Worm (Caenorhabditis elegans) whole organism, L1 larva: ENCODE measurements around the gene rcq-5.

Experiments used
- ces-1 ChIP-seq: fragments of 150-350 bp; optimal IDR thresholded peaks from 2 replicates; lab custom pipeline; 2014; ENCODE audit warnings: missing biosample characterization, missing genetic modification reagents, missing genetic modification characterization
- egl-27 ChIP-seq, 2 experiments: fragments of 150-350 bp in 1 of 2; sonication (generic microtip); optimal IDR thresholded peaks; 3 replicates each; lab custom pipeline; 2017 to 2018; ENCODE audit warnings: missing biosample characterization in 2 of 2, missing genetic modification characterization in 2 of 2, missing genetic modification reagents in 2 of 2
- lin-13 ChIP-seq: fragments of 150-350 bp; optimal IDR thresholded peaks from 2 replicates; lab custom pipeline; 2014; ENCODE audit warnings: missing biosample characterization, missing genetic modification reagents, missing genetic modification characterization
- lin-15B ChIP-seq: fragments of 150-350 bp; sonication (generic microtip); optimal IDR thresholded peaks from 3 replicates; lab custom pipeline; 2014; ENCODE audit warnings: missing biosample characterization, missing genetic modification characterization
- lir-3 ChIP-seq: sonication (generic microtip); optimal IDR thresholded peaks from 2 replicates; lab custom pipeline; 2016; ENCODE audit warnings: mild to moderate bottlenecking, missing genetic modification characterization, moderate library complexity, missing compliant biosample characterization; ENCODE audit not compliant: poor library complexity
- mdl-1 ChIP-seq, 2 experiments: fragments of 150-350 bp; optimal IDR thresholded peaks; 2 replicates each; lab custom pipeline; 2014 to 2017; ENCODE audit warnings: missing biosample characterization in 2 of 2, missing genetic modification characterization in 2 of 2, inconsistent platforms in 1 of 2
- nhr-47 ChIP-seq: sonication (generic microtip); optimal IDR thresholded peaks from 2 replicates; lab custom pipeline; 2016; ENCODE audit warnings: mild to moderate bottlenecking, missing genetic modification characterization, moderate library complexity, missing compliant biosample characterization
- pag-3 ChIP-seq: sonication (generic microtip); optimal IDR thresholded peaks from 2 replicates; lab custom pipeline; 2017; ENCODE audit warnings: missing genetic modification characterization, mild to moderate bottlenecking, missing compliant biosample characterization, antibody characterized with exemption, borderline replicate concordance; ENCODE audit not compliant: insufficient read depth
- vab-15 ChIP-seq: sonication (generic microtip); optimal IDR thresholded peaks from 2 replicates; lab custom pipeline; 2017; ENCODE audit warnings: missing genotype, mild to moderate bottlenecking, missing genetic modification characterization, missing compliant biosample characterization
- xbp-1 ChIP-seq: sonication (generic microtip); optimal IDR thresholded peaks from 2 replicates; lab custom pipeline; 2016; ENCODE audit warnings: missing genetic modification characterization, missing compliant biosample characterization

DNA sequence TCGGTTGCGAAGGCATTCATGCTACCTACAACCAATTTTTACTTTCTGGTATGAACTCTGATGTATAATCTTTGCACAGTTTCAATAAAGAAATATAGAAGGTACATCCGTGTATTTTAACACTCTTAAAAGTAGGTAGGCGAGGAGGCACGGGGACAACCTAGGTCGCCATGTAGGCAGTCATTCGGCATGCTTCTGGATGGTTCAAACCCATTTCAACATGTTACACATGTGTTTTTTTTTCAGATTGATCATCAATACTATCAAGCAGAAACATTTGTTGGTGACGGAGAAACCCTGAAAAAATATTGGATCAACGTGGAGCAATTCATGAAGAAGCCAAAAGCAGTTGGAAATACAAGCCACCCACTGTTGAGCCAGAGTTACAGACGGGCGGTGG, 50.8 kb downstream of the rcq-5 start:
- no peak for TF ChIP-seq pag-3 (tag; lab: Kevin White, UChicago)
- no peak for TF ChIP-seq lin-15B (tag; lab: Kevin White, UChicago)
- no peak for TF ChIP-seq egl-27 (tag; optimal IDR thresholded peaks at IDR 0.05; lab: Kevin White, UChicago)
- no peak for TF ChIP-seq xbp-1 (tag; lab: Kevin White, UChicago)
- TF ChIP-seq vab-15: no peak
- TF ChIP-seq lir-3 (tag; lab: Kevin White, UChicago): no peak
- no peak for TF ChIP-seq lin-13 (GFP tag; lab: Kevin White, UChicago)
- TF ChIP-seq mdl-1 (tag; optimal IDR thresholded peaks at IDR 0.05; lab: Kevin White, UChicago): no peak
- TF ChIP-seq nhr-47 (tag; lab: Kevin White, UChicago): no peak
- TF ChIP-seq ces-1: no peak
